Fruit fly (Drosophila melanogaster): ENCODE data around the gene CG10646.
A peak's percentile ranks its signal among the peaks of the same experiment; 100 is the strongest.

CG10646 gene

dm6 chr3L:12495312-12495725, 8.4 kb downstream of the CG10646 start (continued):
- TF ChIP-seq GATAe (GFP tag; conservative IDR thresholded peaks at IDR 0.05) = no peak
- TF ChIP-seq ro (GFP tag; IDR thresholded peaks at IDR 0.05) = no peak
- peak; percentile 3 for TF ChIP-seq CG7786 (GFP tag; optimal IDR thresholded peaks at IDR 0.05)
- TF ChIP-seq HLHmδ (GFP tag; optimal IDR thresholded peaks at IDR 0.05) = no peak
- no peak for TF ChIP-seq CG11093 (GFP tag; IDR thresholded peaks at IDR 0.05)
- no peak for TF ChIP-seq vnd (GFP tag; IDR thresholded peaks at IDR 0.05; ENCODE audit: partially characterized antibody)
- TF ChIP-seq CG9727 (GFP tag; optimal IDR thresholded peaks at IDR 0.05) = peak; percentile 47
- TF ChIP-seq Atf-2 (GFP tag; optimal IDR thresholded peaks at IDR 0.05) = peak; percentile 1
- no peak for TF ChIP-seq Ets97D (GFP tag; optimal IDR thresholded peaks at IDR 0.05)
- TF ChIP-seq Dll (GFP tag; IDR thresholded peaks at IDR 0.05; ENCODE audit: partially characterized antibody) = no peak
- TF ChIP-seq slou (GFP tag; optimal IDR thresholded peaks at IDR 0.05) = no peak
- TF ChIP-seq esg (GFP tag; conservative IDR thresholded peaks at IDR 0.05) = 0 out of 2 replicates have a peak, but pooled peaks have one; percentile 19
- no peak for TF ChIP-seq CG6854 (GFP tag; optimal IDR thresholded peaks at IDR 0.05)
- no peak for TF ChIP-seq Hey (tag; optimal IDR thresholded peaks at IDR 0.05)
- peak; percentile 11 for TF ChIP-seq Ets65A (GFP tag)
- TF ChIP-seq gt (GFP tag; IDR thresholded peaks at IDR 0.05) = no peak
- no peak for TF ChIP-seq gsb-n (tag; optimal IDR thresholded peaks at IDR 0.05)
- peak; percentile 39 for TF ChIP-seq CG12659 (GFP tag; optimal IDR thresholded peaks at IDR 0.05)
- TF ChIP-seq lov (optimal IDR thresholded peaks at IDR 0.05) = no peak
- no peak for TF ChIP-seq lov (GFP tag; IDR thresholded peaks at IDR 0.05)
- no peak for TF ChIP-seq Nf-YA (GFP tag; IDR thresholded peaks at IDR 0.05)
- no peak for TF ChIP-seq Sry-δ (GFP tag; optimal IDR thresholded peaks at IDR 0.05)
- peak; percentile 27 for TF ChIP-seq CG5180 (GFP tag; optimal IDR thresholded peaks at IDR 0.05)
- no peak for TF ChIP-seq gce (GFP tag; IDR thresholded peaks at IDR 0.05)
- TF ChIP-seq Sin3A (optimal IDR thresholded peaks at IDR 0.05) = no peak
- no peak for TF ChIP-seq NC2α (GFP tag; optimal IDR thresholded peaks at IDR 0.05)
- TF ChIP-seq nerfin-2 (GFP tag; IDR thresholded peaks at IDR 0.05; ENCODE audit: partially characterized antibody) = no peak
- TF ChIP-seq exex (tag; optimal IDR thresholded peaks at IDR 0.05) = no peak
- TF ChIP-seq trh (GFP tag; optimal IDR thresholded peaks at IDR 0.05) = no peak
- peak; percentile 47 for TF ChIP-seq Sox102F (GFP tag; optimal IDR thresholded peaks at IDR 0.05)
- TF ChIP-seq mirr (GFP tag; optimal IDR thresholded peaks at IDR 0.05) = no peak
- no peak for TF ChIP-seq D19B (GFP tag; optimal IDR thresholded peaks at IDR 0.05)
- peak; percentile 16 for TF ChIP-seq dmrt11E (tag; optimal IDR thresholded peaks at IDR 0.05)
- peak; percentile 90 for TF ChIP-seq z (GFP tag; IDR thresholded peaks at IDR 0.05)
- no peak for TF ChIP-seq maf-S (GFP tag; optimal IDR thresholded peaks at IDR 0.05)
- peak; percentile 8 for TF ChIP-seq Vsx1 (GFP tag; optimal IDR thresholded peaks at IDR 0.05)
- TF ChIP-seq CG2678 (tag; optimal IDR thresholded peaks at IDR 0.05) = peak; percentile 72
- TF ChIP-seq D19A (tag; optimal IDR thresholded peaks at IDR 0.05) = peak; percentile 43
- 0 out of 2 replicates have a peak, but pooled peaks have one; percentile 19 for TF ChIP-seq CG6689 (GFP tag; IDR thresholded peaks at IDR 0.05)
- TF ChIP-seq CG8765 (GFP tag; IDR thresholded peaks at IDR 0.05) = no peak
- no peak for TF ChIP-seq CG8944 (GFP tag; optimal IDR thresholded peaks at IDR 0.05)
- no peak for TF ChIP-seq CG13624 (GFP tag; optimal IDR thresholded peaks at IDR 0.05)
- no peak for TF ChIP-seq CG13287 (GFP tag; IDR thresholded peaks at IDR 0.05; ENCODE audit: partially characterized antibody)
- no peak for TF ChIP-seq CG2116 (GFP tag; optimal IDR thresholded peaks at IDR 0.05)
- no peak for TF ChIP-seq CG33557 (GFP tag; optimal IDR thresholded peaks at IDR 0.05)
- peak; percentile 26 for TF ChIP-seq tio (GFP tag; optimal IDR thresholded peaks at IDR 0.05)
- TF ChIP-seq CG10321 (GFP tag; IDR thresholded peaks at IDR 0.05) = no peak
- no peak for TF ChIP-seq YL-1 (GFP tag; optimal IDR thresholded peaks at IDR 0.05)
- no peak for TF ChIP-seq CG12942 (GFP tag; optimal IDR thresholded peaks at IDR 0.05)
- TF ChIP-seq CG30020 (tag; optimal IDR thresholded peaks at IDR 0.05) = no peak
- peak; percentile 36 for TF ChIP-seq Xbp1 (GFP tag; optimal IDR thresholded peaks at IDR 0.05)
- peak; percentile 39 for TF ChIP-seq onecut (GFP tag; IDR thresholded peaks at IDR 0.05)
